Worm (Caenorhabditis elegans) whole organism, L4/young adult: ENCODE data around the gene ztf-17.

ENCODE experiments used
- W03F9.2 ChIP-seq: fragments of 150-350 bp; optimal IDR thresholded peaks from 2 replicates; lab custom pipeline; 2014; ENCODE audit warnings: missing biosample characterization, missing genetic modification characterization
- dao-5 ChIP-seq: sonication (generic microtip); optimal IDR thresholded peaks from 2 replicates; lab custom pipeline; 2016; ENCODE audit warnings: missing genotype, missing genetic modification characterization, moderate library complexity, missing compliant biosample characterization
- him-1 ChIP-seq: sonication (generic microtip); optimal IDR thresholded peaks from 2 replicates; lab custom pipeline; 2016; ENCODE audit warnings: missing genotype, missing genetic modification reagents, missing genetic modification characterization, missing compliant biosample characterization

ce11 chrII:7838661-7839060, 31.3 kb downstream of the ztf-17 start:
- TF ChIP-seq dao-5 (tag; lab: Kevin White, UChicago): no peak
- no peak for TF ChIP-seq him-1 (tag; lab: Kevin White, UChicago)
- no peak for TF ChIP-seq W03F9.2 (tag; lab: Kevin White, UChicago)
